Worm (Caenorhabditis elegans) whole organism, young adult: ENCODE data around the gene F57E7.2.
A peak's percentile ranks its signal among the peaks of the same experiment; 100 is the strongest.

Experiments used
- B0261.1 ChIP-seq: sonication (generic microtip); optimal IDR thresholded peaks from 2 replicates; lab custom pipeline; 2016; ENCODE audit warnings: mild to moderate bottlenecking, missing genetic modification characterization, moderate library complexity, missing compliant biosample characterization
- B0336.3 ChIP-seq: fragments of 200-800 bp; sonication (Bioruptor generic); IDR thresholded peaks from 2 replicates; pipeline ENCODE4 v1.3.6; 2022; ENCODE audit warnings: missing genetic modification characterization, missing compliant biosample characterization
- D2030.7 ChIP-seq: fragments of 200-800 bp; sonication (Bioruptor generic); IDR thresholded peaks from 2 replicates; pipeline ENCODE4 v1.3.6; 2022; ENCODE audit warnings: missing genetic modification reagents, missing genetic modification characterization, missing compliant biosample characterization
- F57C9.4 ChIP-seq: sonication (generic microtip); optimal IDR thresholded peaks from 2 replicates; lab custom pipeline; 2017; ENCODE audit warnings: mild to moderate bottlenecking, missing genetic modification characterization, missing compliant biosample characterization
- Y53G8AR.9 ChIP-seq: fragments of 200-800 bp; sonication (Bioruptor generic); conservative IDR thresholded peaks from 2 replicates; pipeline ENCODE4 v1.3.6; 2022; ENCODE audit warnings: missing genetic modification reagents, missing genetic modification characterization, missing compliant biosample characterization
- Y56A3A.18 ChIP-seq: fragments of 200-800 bp; sonication (Bioruptor generic); IDR thresholded peaks from 2 replicates; pipeline ENCODE4 v1.3.6; 2022; ENCODE audit warnings: missing genetic modification reagents, missing genetic modification characterization, missing compliant biosample characterization
- ZK185.1 ChIP-seq: sonication (generic microtip); optimal IDR thresholded peaks from 2 replicates; lab custom pipeline; 2016; ENCODE audit warnings: mild to moderate bottlenecking, missing genetic modification characterization, missing compliant biosample characterization; ENCODE audit not compliant: poor library complexity, severe bottlenecking
- akir-1 ChIP-seq: fragments of 200-800 bp; sonication (Bioruptor generic); optimal IDR thresholded peaks from 2 replicates; lab custom pipeline; 2018; ENCODE audit warnings: mild to moderate bottlenecking, missing genetic modification characterization, moderate library complexity, missing compliant biosample characterization
- aptf-3 ChIP-seq: fragments of 200-800 bp; sonication (Bioruptor generic); IDR thresholded peaks from 2 replicates; pipeline ENCODE4 v1.3.6; 2022; ENCODE audit warnings: missing genetic modification characterization, missing compliant biosample characterization
- attf-5 ChIP-seq: fragments of 200-800 bp; sonication (Bioruptor generic); optimal IDR thresholded peaks from 2 replicates; lab custom pipeline; 2018; ENCODE audit warnings: mild to moderate bottlenecking, missing genetic modification characterization, missing compliant biosample characterization
- bed-2 ChIP-seq: fragments of 200-800 bp; sonication (Bioruptor generic); IDR thresholded peaks from 2 replicates; pipeline ENCODE4 v1.3.6; 2022; ENCODE audit warnings: missing genetic modification reagents, missing genetic modification characterization, missing compliant biosample characterization
- ccch-3 ChIP-seq: fragments of 200-800 bp; sonication (Bioruptor generic); optimal IDR thresholded peaks from 2 replicates; lab custom pipeline; 2018; ENCODE audit warnings: mild to moderate bottlenecking, missing genetic modification characterization, missing compliant biosample characterization
- chd-7 ChIP-seq: sonication (generic microtip); optimal IDR thresholded peaks from 2 replicates; lab custom pipeline; 2016; ENCODE audit warnings: mild to moderate bottlenecking, missing genetic modification characterization, moderate library complexity, missing compliant biosample characterization
- die-1 ChIP-seq: sonication (generic microtip); optimal IDR thresholded peaks from 2 replicates; lab custom pipeline; 2016; ENCODE audit warnings: missing genotype, mild to moderate bottlenecking, missing genetic modification characterization, missing compliant biosample characterization
- dpff-1 ChIP-seq: sonication (generic microtip); optimal IDR thresholded peaks from 2 replicates; lab custom pipeline; 2017; ENCODE audit warnings: mild to moderate bottlenecking, missing genetic modification characterization, missing compliant biosample characterization
- efl-1 ChIP-seq: fragments of 150-350 bp; optimal IDR thresholded peaks from 2 replicates; lab custom pipeline; 2014; ENCODE audit warnings: missing biosample characterization, missing genetic modification reagents, missing genetic modification characterization
- egl-18 ChIP-seq: fragments of 200-800 bp; sonication (Bioruptor generic); IDR thresholded peaks from 2 replicates; pipeline ENCODE4 v1.3.6; 2022; ENCODE audit warnings: missing genetic modification reagents, missing genetic modification characterization, missing compliant biosample characterization
- ekl-4 ChIP-seq: fragments of 200-800 bp; sonication (Bioruptor generic); IDR thresholded peaks from 2 replicates; pipeline ENCODE4 v1.3.6; 2022; ENCODE audit warnings: missing genetic modification reagents, missing genetic modification characterization, missing compliant biosample characterization
- hlh-12 ChIP-seq: sonication (generic microtip); optimal IDR thresholded peaks from 2 replicates; lab custom pipeline; 2016; ENCODE audit warnings: missing genetic modification characterization, missing compliant biosample characterization
- lag-1 ChIP-seq: fragments of 200-800 bp; sonication (Bioruptor generic); IDR thresholded peaks from 2 replicates; pipeline ENCODE4 v1.3.6; 2022; ENCODE audit warnings: missing genetic modification reagents, missing genetic modification characterization, missing compliant biosample characterization
- let-526 ChIP-seq: fragments of 200-800 bp; sonication (Bioruptor generic); IDR thresholded peaks from 2 replicates; pipeline ENCODE4 v1.3.6; 2022; ENCODE audit warnings: missing genetic modification reagents, missing genetic modification characterization, missing compliant biosample characterization
- lin-26 ChIP-seq: fragments of 200-800 bp; sonication (Bioruptor generic); IDR thresholded peaks from 2 replicates; pipeline ENCODE4 v1.3.6; 2022; ENCODE audit warnings: missing genetic modification reagents, missing genetic modification characterization, missing compliant biosample characterization
- lir-1 ChIP-seq: fragments of 200-800 bp; sonication (Bioruptor generic); conservative IDR thresholded peaks from 2 replicates; pipeline ENCODE4 v1.3.6; 2022; ENCODE audit warnings: missing genetic modification reagents, missing genetic modification characterization, missing compliant biosample characterization
- mel-28 ChIP-seq: sonication (generic microtip); optimal IDR thresholded peaks from 2 replicates; lab custom pipeline; 2016; ENCODE audit warnings: borderline replicate concordance, mild to moderate bottlenecking, missing genetic modification characterization, missing compliant biosample characterization
- nfyb-1 ChIP-seq: fragments of 200-800 bp; sonication (Bioruptor generic); IDR thresholded peaks from 2 replicates; pipeline ENCODE4 v1.3.6; 2022; ENCODE audit warnings: missing genetic modification reagents, missing genetic modification characterization, missing compliant biosample characterization
- pbrm-1 ChIP-seq: fragments of 200-800 bp; sonication (Bioruptor generic); IDR thresholded peaks from 2 replicates; pipeline ENCODE4 v1.3.6; 2022; ENCODE audit warnings: missing genetic modification reagents, missing genetic modification characterization, missing compliant biosample characterization
- rec-8 ChIP-seq, 2 experiments: sonication (generic microtip); optimal IDR thresholded peaks; 2 replicates each; lab custom pipeline; 2016; ENCODE audit warnings: mild to moderate bottlenecking in 2 of 2, missing genetic modification characterization in 2 of 2, missing genetic modification reagents in 2 of 2, missing genotype in 2 of 2, missing biosample characterization in 1 of 2, missing compliant biosample characterization in 1 of 2, moderate library complexity in 1 of 2
- repo-1 ChIP-seq: sonication (generic microtip); optimal IDR thresholded peaks from 2 replicates; lab custom pipeline; 2017; ENCODE audit warnings: mild to moderate bottlenecking, missing genetic modification characterization, missing compliant biosample characterization
- rpc-1 ChIP-seq, 2 experiments: fragments of 150-350 bp in 1 of 2; sonication (generic microtip) in 1 of 2; optimal IDR thresholded peaks; 2 replicates each; lab custom pipeline; 2014 to 2018; ENCODE audit warnings: missing biosample characterization in 1 of 2, missing genetic modification characterization in 1 of 2, missing genetic modification reagents in 1 of 2, missing genotype in 1 of 2
- snpc-1.1 ChIP-seq: sonication (generic microtip); optimal IDR thresholded peaks from 2 replicates; lab custom pipeline; 2017; ENCODE audit warnings: missing genetic modification characterization, mild to moderate bottlenecking, missing compliant biosample characterization, antibody characterized with exemption, moderate library complexity, missing genotype, missing genetic modification reagents; ENCODE audit not compliant: insufficient read depth
- snpc-4 ChIP-seq, 5 experiments: fragments of 150-350 bp in 1 of 5; sonication (generic microtip) in 4 of 5; optimal IDR thresholded peaks; 2 replicates each; lab custom pipeline; 2014 to 2018; ENCODE audit warnings: missing genetic modification characterization in 5 of 5, missing biosample characterization in 3 of 5, antibody characterized with exemption in 2 of 5, mild to moderate bottlenecking in 2 of 5, missing compliant biosample characterization in 2 of 5, missing genotype in 2 of 5, moderate library complexity in 2 of 5, missing genetic modification reagents in 1 of 5
- tbp1 ChIP-seq: fragments of 200-800 bp; sonication (Bioruptor generic); optimal IDR thresholded peaks from 2 replicates; lab custom pipeline; 2018; ENCODE audit warnings: mild to moderate bottlenecking, missing genetic modification characterization, missing compliant biosample characterization
- unc-130 ChIP-seq: sonication (generic microtip); optimal IDR thresholded peaks from 2 replicates; lab custom pipeline; 2016; ENCODE audit warnings: missing genetic modification reagents, missing genetic modification characterization, missing compliant biosample characterization
- zim-3 ChIP-seq: sonication (generic microtip); optimal IDR thresholded peaks from 2 replicates; lab custom pipeline; 2017; ENCODE audit warnings: mild to moderate bottlenecking, missing genetic modification characterization, moderate library complexity, missing compliant biosample characterization

The F57E7.2 gene

ce11 chrV:16487474-16487873 is 4.5 kb upstream of the F57E7.2 start, which contains the start of gene Y32B12A.5:
Gene Y32B12A.5 (minus strand): TSS chrV:16487574.
- TF ChIP-seq hlh-12 (tag; lab: Kevin White, UChicago) (no peak), lir-1 (GFP tag; lab: Robert Waterston, UW) (no peak), bed-2 (GFP tag; lab: Robert Waterston, UW) (no peak)

- TF ChIP-seq ZK185.1 (tag; lab: Kevin White, UChicago), result no peak
- no peak for TF ChIP-seq efl-1 (GFP tag; lab: Kevin White, UChicago)
- TF ChIP-seq chd-7, result no peak
- TF ChIP-seq, all 124 proteins: peak for 0
Measured at ce11 chrV:16483681-16484080, 737 bp upstream of the F57E7.2 start, which contains the start of gene srh-139. Gene srh-139 (plus strand): TSS chrV:16483981.

- TF ChIP-seq mel-28 (tag; lab: Kevin White, UChicago) (no peak), let-526 (GFP tag; lab: Robert Waterston, UW) (no peak), rec-8 (tag; optimal IDR thresholded peaks at IDR 0.05; lab: Kevin White, UChicago) (no peak), akir-1 (no peak), ccch-3 (GFP tag; lab: Kevin White, UChicago) (no peak), snpc-4 (GFP tag; optimal IDR thresholded peaks at IDR 0.05; lab: Kevin White, UChicago) (no peak), snpc-4 (tag; optimal IDR thresholded peaks at IDR 0.05; lab: Kevin White, UChicago) (no peak), unc-130 (GFP tag; lab: Kevin White, UChicago) (no peak), B0336.3 (GFP tag; lab: Robert Waterston, UW) (no peak), Y53G8AR.9 (GFP tag; lab: Robert Waterston, UW) (no peak), repo-1 (tag; lab: Kevin White, UChicago) (no peak), ekl-4 (GFP tag; lab: Robert Waterston, UW) (no peak), aptf-3 (GFP tag; lab: Robert Waterston, UW) (no peak), die-1 (tag; lab: Kevin White, UChicago) (no peak), snpc-1.1 (tag; lab: Kevin White, UChicago) (no peak), D2030.7 (GFP tag; lab: Robert Waterston, UW) (no peak), dpff-1 (tag; lab: Kevin White, UChicago) (no peak)
Measured at ce11 chrV:16480919-16481630, 1.9 kb downstream of the F57E7.2 start, which contains the start of the genes F57E7.4 and spig-6. Gene F57E7.4 (minus strand): TSS chrV:16481019. Gene spig-6 (plus strand): TSS chrV:16481580.

DNA sequence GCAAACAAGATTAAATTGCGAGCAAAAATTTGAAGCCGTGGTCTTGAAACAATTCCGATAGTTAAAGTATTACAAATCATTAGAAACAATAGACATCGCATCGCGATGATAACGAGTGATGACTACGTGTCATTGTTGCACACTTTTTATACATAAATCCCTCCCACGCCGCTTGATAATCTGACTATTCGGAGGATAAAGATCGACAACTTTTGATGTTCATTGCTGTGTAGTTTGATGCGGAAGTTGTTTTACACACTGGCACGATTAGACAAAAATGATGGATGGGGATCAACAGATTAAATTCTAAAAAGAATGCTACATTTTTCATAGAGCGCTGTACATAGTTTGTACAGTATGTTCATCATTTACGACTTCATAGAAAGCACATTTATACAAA is 3.7 kb downstream of the F57E7.2 start, which contains the start of gene T08G3.11:
T08G3.11 (minus strand) TSS at position 101 of the 400 bp plus-strand sequence.
- TF ChIP-seq zim-3 (no peak), egl-18 (GFP tag; lab: Robert Waterston, UW) (no peak), F57C9.4 (no peak), tbp1 (GFP tag; lab: Kevin White, UChicago) (no peak), attf-5 (no peak), Y53G8AR.9 (GFP tag; lab: Robert Waterston, UW) (no peak), lag-1 (no peak)

DNA sequence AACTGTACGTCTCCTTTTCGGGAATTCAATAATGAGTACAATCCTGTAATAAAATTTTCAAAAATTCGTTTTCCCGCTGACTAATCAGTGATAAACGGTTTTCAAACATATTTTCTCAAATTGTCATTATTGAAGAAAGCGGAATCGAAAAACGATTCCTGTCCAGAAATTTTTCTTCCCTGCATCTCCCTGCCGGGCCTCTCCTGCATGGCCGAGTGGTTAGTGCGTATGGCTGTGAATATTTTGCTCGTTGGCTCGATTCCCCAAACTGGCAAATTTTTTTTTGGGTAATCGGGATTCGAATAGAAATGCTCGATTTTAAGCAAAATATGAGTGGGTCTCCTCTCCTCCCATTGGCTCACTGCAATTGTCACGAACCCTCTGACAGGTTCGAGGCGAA is 8.3 kb downstream of the F57E7.2 start:
- TF ChIP-seq lin-26 (GFP tag; lab: Robert Waterston, UW) (0 out of 2 replicates have a peak, but pooled peaks have one; percentile 14), Y56A3A.18 (GFP tag; lab: Robert Waterston, UW) (0 out of 2 replicates have a peak, but pooled peaks have one; percentile 49), nfyb-1 (GFP tag; lab: Robert Waterston, UW) (0 out of 2 replicates have a peak, but pooled peaks have one; percentile 23), pbrm-1 (GFP tag; lab: Robert Waterston, UW) (0 out of 2 replicates have a peak, but pooled peaks have one; percentile 24), rpc-1 (optimal IDR thresholded peaks at IDR 0.05; lab: Kevin White, UChicago) (peak; percentile 4), rpc-1 (tag; optimal IDR thresholded peaks at IDR 0.05; lab: Kevin White, UChicago) (peak; percentile 55), tbp1 (GFP tag; lab: Kevin White, UChicago) (peak; percentile 82), B0261.1 (tag; lab: Kevin White, UChicago) (peak; percentile 62)
